Worm (Caenorhabditis elegans) whole organism, L3 larva: ENCODE data around the gene hda-2.

ENCODE experiments used
- R02D3.7 ChIP-seq: fragments of 150-350 bp; optimal IDR thresholded peaks from 2 replicates; lab custom pipeline; 2014; ENCODE audit warnings: missing biosample characterization, missing genetic modification characterization
- ZK546.5 ChIP-seq: sonication (generic microtip); optimal IDR thresholded peaks from 2 replicates; lab custom pipeline; 2017; ENCODE audit warnings: missing biosample characterization, missing genetic modification characterization
- aly-2 ChIP-seq: fragments of 150-350 bp; optimal IDR thresholded peaks from 2 replicates; lab custom pipeline; 2014; ENCODE audit warnings: missing biosample characterization, missing genetic modification characterization
- ama-1 ChIP-seq: fragments of 150-350 bp; optimal IDR thresholded peaks from 2 replicates; lab custom pipeline; 2018
- ceh-16 ChIP-seq: sonication (generic microtip); optimal IDR thresholded peaks from 2 replicates; lab custom pipeline; 2017; ENCODE audit warnings: missing biosample characterization, missing genetic modification characterization
- ceh-28 ChIP-seq: fragments of 150-350 bp; optimal IDR thresholded peaks from 2 replicates; lab custom pipeline; 2014; ENCODE audit warnings: missing biosample characterization, missing genetic modification reagents, missing genetic modification characterization
- ceh-82 ChIP-seq: fragments of 150-350 bp; optimal IDR thresholded peaks from 2 replicates; lab custom pipeline; 2014; ENCODE audit warnings: missing biosample characterization, missing genetic modification characterization
- ceh-9 ChIP-seq: sonication (generic microtip); optimal IDR thresholded peaks from 2 replicates; lab custom pipeline; 2018; ENCODE audit warnings: missing biosample characterization, missing genetic modification characterization
- daf-12 ChIP-seq: fragments of 150-350 bp; optimal IDR thresholded peaks from 2 replicates; lab custom pipeline; 2014; ENCODE audit warnings: missing biosample characterization, missing genetic modification reagents, missing genetic modification characterization
- egl-27 ChIP-seq: sonication (generic microtip); optimal IDR thresholded peaks from 4 replicates; lab custom pipeline; 2017; ENCODE audit warnings: missing biosample characterization, missing genetic modification reagents, missing genetic modification characterization
- egl-5 ChIP-seq: fragments of 150-350 bp; optimal IDR thresholded peaks from 2 replicates; lab custom pipeline; 2017; ENCODE audit warnings: missing biosample characterization, missing genetic modification reagents, missing genetic modification characterization, inconsistent platforms
- elt-1 ChIP-seq: fragments of 150-350 bp; optimal IDR thresholded peaks from 2 replicates; lab custom pipeline; 2014; ENCODE audit warnings: missing biosample characterization, missing genetic modification characterization
- elt-2 ChIP-seq: sonication (generic microtip); optimal IDR thresholded peaks from 2 replicates; lab custom pipeline; 2016; ENCODE audit warnings: missing genetic modification reagents, mild to moderate bottlenecking, missing genetic modification characterization, missing compliant biosample characterization
- elt-3 ChIP-seq, 3 experiments: fragments of 150-350 bp in 1 of 3; sonication (generic microtip) in 2 of 3; optimal IDR thresholded peaks; 2 replicates in 2 of 3; 4 replicates in 1 of 3; lab custom pipeline; 2014 to 2017; ENCODE audit warnings: missing biosample characterization in 3 of 3, missing genetic modification characterization in 3 of 3
- eor-1 ChIP-seq, 2 experiments: fragments of 150-350 bp; optimal IDR thresholded peaks; 2 replicates each; lab custom pipeline; 2014 to 2018; ENCODE audit warnings: missing biosample characterization in 2 of 2, missing genetic modification characterization in 2 of 2
- fkh-10 ChIP-seq: sonication (generic microtip); optimal IDR thresholded peaks from 2 replicates; lab custom pipeline; 2017; ENCODE audit warnings: missing biosample characterization, missing genetic modification reagents, missing genetic modification characterization
- fkh-2 ChIP-seq: fragments of 150-350 bp; optimal IDR thresholded peaks from 2 replicates; lab custom pipeline; 2014; ENCODE audit warnings: missing biosample characterization, missing genetic modification reagents, missing genetic modification characterization
- fos-1 ChIP-seq: fragments of 150-350 bp; optimal IDR thresholded peaks from 2 replicates; lab custom pipeline; 2014; ENCODE audit warnings: missing biosample characterization, missing genetic modification characterization
- hmg-11 ChIP-seq: sonication (generic microtip); optimal IDR thresholded peaks from 2 replicates; lab custom pipeline; 2016; ENCODE audit warnings: missing genetic modification characterization, missing compliant biosample characterization
- jun-1 ChIP-seq: fragments of 150-350 bp; optimal IDR thresholded peaks from 2 replicates; lab custom pipeline; 2014; ENCODE audit warnings: missing biosample characterization, missing genetic modification reagents, missing genetic modification characterization
- lin-15B ChIP-seq: fragments of 150-350 bp; optimal IDR thresholded peaks from 2 replicates; lab custom pipeline; 2014; ENCODE audit warnings: missing biosample characterization, missing genetic modification characterization
- lin-39 ChIP-seq: fragments of 150-350 bp; optimal IDR thresholded peaks from 2 replicates; lab custom pipeline; 2018; ENCODE audit warnings: missing biosample characterization, missing genetic modification reagents, missing genetic modification characterization
- lsy-12 ChIP-seq: sonication (generic microtip); optimal IDR thresholded peaks from 2 replicates; lab custom pipeline; 2016; ENCODE audit warnings: mild to moderate bottlenecking, missing genetic modification characterization, missing compliant biosample characterization
- mdl-1 ChIP-seq: fragments of 150-350 bp; optimal IDR thresholded peaks from 2 replicates; lab custom pipeline; 2014; ENCODE audit warnings: missing biosample characterization, missing genetic modification characterization
- mml-1 ChIP-seq: fragments of 150-350 bp; sonication (generic microtip); optimal IDR thresholded peaks from 3 replicates; lab custom pipeline; 2014; ENCODE audit warnings: missing biosample characterization, missing genetic modification characterization
- nfya-1 ChIP-seq: sonication (generic microtip); optimal IDR thresholded peaks from 2 replicates; lab custom pipeline; 2017; ENCODE audit warnings: missing genetic modification characterization, mild to moderate bottlenecking, missing compliant biosample characterization, antibody characterized with exemption, moderate library complexity; ENCODE audit not compliant: insufficient read depth
- nhr-11 ChIP-seq: fragments of 150-350 bp; optimal IDR thresholded peaks from 2 replicates; lab custom pipeline; 2014; ENCODE audit warnings: missing biosample characterization, missing genetic modification characterization
- nhr-12 ChIP-seq: fragments of 150-350 bp; optimal IDR thresholded peaks from 2 replicates; lab custom pipeline; 2014; ENCODE audit warnings: missing biosample characterization, missing genetic modification characterization
- nhr-23 ChIP-seq: fragments of 150-350 bp; optimal IDR thresholded peaks from 2 replicates; lab custom pipeline; 2014; ENCODE audit warnings: missing biosample characterization, missing genetic modification reagents, missing genetic modification characterization
- nhr-237 ChIP-seq: fragments of 150-350 bp; optimal IDR thresholded peaks from 2 replicates; lab custom pipeline; 2014; ENCODE audit warnings: missing biosample characterization, missing genetic modification characterization
- nhr-25 ChIP-seq: sonication (generic microtip); optimal IDR thresholded peaks from 2 replicates; lab custom pipeline; 2017; ENCODE audit warnings: missing biosample characterization, missing genetic modification characterization
- nhr-28 ChIP-seq: fragments of 150-350 bp; optimal IDR thresholded peaks from 2 replicates; lab custom pipeline; 2014; ENCODE audit warnings: missing biosample characterization, missing genetic modification characterization
- nhr-43 ChIP-seq: sonication (generic microtip); optimal IDR thresholded peaks from 2 replicates; lab custom pipeline; 2016; ENCODE audit warnings: mild to moderate bottlenecking, missing genetic modification characterization, missing compliant biosample characterization; ENCODE audit not compliant: poor library complexity, severe bottlenecking
- nhr-67 ChIP-seq: fragments of 150-350 bp; optimal IDR thresholded peaks from 2 replicates; lab custom pipeline; 2014; ENCODE audit warnings: missing biosample characterization, missing genetic modification characterization
- nhr-76 ChIP-seq: fragments of 150-350 bp; sonication (generic microtip); optimal IDR thresholded peaks from 5 replicates; lab custom pipeline; 2014; ENCODE audit warnings: missing biosample characterization, missing genetic modification characterization
- nhr-77 ChIP-seq: fragments of 150-350 bp; optimal IDR thresholded peaks from 2 replicates; lab custom pipeline; 2014; ENCODE audit warnings: missing biosample characterization, missing genetic modification characterization
- pha-4 ChIP-seq: fragments of 150-350 bp; optimal IDR thresholded peaks from 2 replicates; lab custom pipeline; 2014; ENCODE audit warnings: missing biosample characterization, missing genetic modification reagents, missing genetic modification characterization
- pqm-1 ChIP-seq: fragments of 150-350 bp; optimal IDR thresholded peaks from 2 replicates; lab custom pipeline; 2017; ENCODE audit warnings: missing biosample characterization, missing genetic modification characterization, inconsistent platforms
- sea-2 ChIP-seq: fragments of 150-350 bp; sonication (generic microtip); optimal IDR thresholded peaks from 4 replicates; lab custom pipeline; 2014; ENCODE audit warnings: missing biosample characterization, missing genetic modification reagents, missing genetic modification characterization
- skn-1 ChIP-seq: fragments of 150-350 bp; optimal IDR thresholded peaks from 2 replicates; lab custom pipeline; 2014; ENCODE audit warnings: missing biosample characterization, missing genetic modification characterization
- snpc-4 ChIP-seq: fragments of 150-350 bp; optimal IDR thresholded peaks from 2 replicates; lab custom pipeline; 2014; ENCODE audit warnings: missing biosample characterization, missing genetic modification characterization
- tbx-2 ChIP-seq: sonication (generic microtip); optimal IDR thresholded peaks from 2 replicates; lab custom pipeline; 2016; ENCODE audit warnings: mild to moderate bottlenecking, missing genetic modification characterization, missing compliant biosample characterization
- unc-39 ChIP-seq: sonication (generic microtip); optimal IDR thresholded peaks from 4 replicates; lab custom pipeline; 2017; ENCODE audit warnings: missing biosample characterization, missing genetic modification characterization
- unc-62 ChIP-seq: fragments of 150-350 bp; sonication (generic microtip); optimal IDR thresholded peaks from 4 replicates; lab custom pipeline; 2014; ENCODE audit warnings: missing biosample characterization, missing genetic modification reagents, missing genetic modification characterization
- zag-1 ChIP-seq: fragments of 150-350 bp; optimal IDR thresholded peaks from 2 replicates; lab custom pipeline; 2014; ENCODE audit warnings: missing biosample characterization, missing genetic modification characterization
- ztf-11 ChIP-seq: fragments of 150-350 bp; optimal IDR thresholded peaks from 2 replicates; lab custom pipeline; 2014; ENCODE audit warnings: missing biosample characterization, missing genetic modification characterization
- ztf-4 ChIP-seq: fragments of 150-350 bp; optimal IDR thresholded peaks from 2 replicates; lab custom pipeline; 2014; ENCODE audit warnings: missing biosample characterization, missing genetic modification characterization

Gene hda-2

DNA sequence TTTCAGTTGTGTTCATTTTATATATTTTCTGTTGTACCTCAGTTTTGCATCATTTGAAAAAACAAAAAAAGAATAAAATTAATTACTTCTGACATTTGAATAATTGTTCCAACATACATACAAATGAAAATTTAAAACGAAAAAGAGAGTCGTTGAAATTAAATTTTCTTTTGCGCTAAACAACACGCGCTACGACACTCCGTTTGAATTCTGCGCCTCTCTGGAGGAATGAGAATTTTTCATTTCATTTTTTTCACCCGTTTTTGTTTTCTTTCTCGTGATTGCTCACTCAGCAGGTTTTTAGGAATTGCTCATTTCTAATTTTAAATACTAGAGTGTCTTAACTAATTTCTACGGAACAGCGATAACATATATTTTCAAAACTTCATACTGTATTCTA is 19.3 kb upstream of the hda-2 start (continued):
- TF ChIP-seq unc-39 (tag; lab: Kevin White, UChicago) (no peak), nhr-23 (peak; percentile 28), ZK546.5 (no peak), zag-1 (tag; lab: Kevin White, UChicago) (no peak), mdl-1 (tag; lab: Kevin White, UChicago) (no peak), sea-2 (GFP tag; lab: Kevin White, UChicago) (no peak), lsy-12 (tag; lab: Kevin White, UChicago) (no peak), eor-1 (tag; optimal IDR thresholded peaks at IDR 0.05; lab: Kevin White, UChicago) (no peak), unc-62 (GFP tag; lab: Kevin White, UChicago) (no peak), R02D3.7 (tag; lab: Kevin White, UChicago) (no peak), egl-5 (peak; percentile 26), fkh-2 (tag; lab: Kevin White, UChicago) (no peak), nhr-67 (tag; lab: Kevin White, UChicago) (no peak), elt-2 (no peak), nhr-43 (tag; lab: Kevin White, UChicago) (no peak)

DNA sequence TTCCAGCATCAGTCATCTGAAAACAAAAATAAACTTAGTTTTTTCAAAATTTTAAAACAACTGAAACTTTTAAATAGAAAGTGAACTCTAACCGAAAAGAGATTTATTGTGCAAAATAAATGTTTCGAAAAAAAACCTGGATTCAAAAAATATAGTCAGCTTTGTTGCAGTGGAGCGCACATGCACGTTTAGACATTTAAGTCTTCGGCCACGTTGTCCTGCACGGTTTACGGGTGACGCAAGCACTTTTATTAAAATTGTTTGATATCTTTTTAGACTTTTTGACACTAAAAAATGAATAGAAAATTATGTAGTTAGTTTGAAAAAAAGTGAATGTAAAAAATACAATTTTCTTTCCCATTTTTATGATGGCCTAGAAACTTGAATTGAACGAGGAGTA is 17.1 kb upstream of the hda-2 start, which contains the start of the genes ubh-4 and algn-6:
Gene ubh-4, minus strand, starts transcription at position 182 of the 400 bp plus-strand sequence.
Gene algn-6, plus strand, starts transcription at position 387 of the 400 bp plus-strand sequence.
- TF ChIP-seq mml-1 (tag; lab: Kevin White, UChicago) (no peak), lsy-12 (tag; lab: Kevin White, UChicago) (no peak), jun-1 (tag; lab: Kevin White, UChicago) (no peak), R02D3.7 (tag; lab: Kevin White, UChicago) (no peak), nhr-43 (tag; lab: Kevin White, UChicago) (peak; percentile 75), sea-2 (GFP tag; lab: Kevin White, UChicago) (no peak), ceh-9 (tag; lab: Kevin White, UChicago) (no peak), lin-15B (tag; lab: Kevin White, UChicago) (peak; percentile 89), tbx-2 (no peak), nhr-28 (no peak), nhr-12 (tag; lab: Kevin White, UChicago) (no peak), fkh-10 (GFP tag; lab: Kevin White, UChicago) (no peak), nhr-76 (tag; lab: Kevin White, UChicago) (no peak), nhr-23 (peak; percentile 50), nfya-1 (tag; lab: Kevin White, UChicago) (peak; percentile 72), eor-1 (tag; optimal IDR thresholded peaks at IDR 0.05; lab: Kevin White, UChicago) (no peak), ZK546.5 (no peak), ama-1 (lab: Kevin White, UChicago) (no peak), ztf-4 (tag; lab: Kevin White, UChicago) (no peak), daf-12 (no peak), nhr-25 (peak; percentile 43), nhr-67 (tag; lab: Kevin White, UChicago) (no peak), elt-2 (peak; percentile 34), elt-3 (tag; optimal IDR thresholded peaks at IDR 0.05; lab: Kevin White, UChicago) (no peak), ceh-16 (tag; lab: Kevin White, UChicago) (no peak), skn-1 (tag; lab: Kevin White, UChicago) (no peak), nhr-77 (tag; lab: Kevin White, UChicago) (no peak), nhr-11 (tag; lab: Kevin White, UChicago) (no peak), unc-39 (tag; lab: Kevin White, UChicago) (no peak), snpc-4 (tag; lab: Kevin White, UChicago) (peak; percentile 75), pqm-1 (tag; lab: Kevin White, UChicago) (peak; percentile 15), fos-1 (no peak), ceh-82 (tag; lab: Kevin White, UChicago) (no peak), ceh-28 (tag; lab: Kevin White, UChicago) (no peak), zag-1 (tag; lab: Kevin White, UChicago) (no peak), fkh-2 (tag; lab: Kevin White, UChicago) (no peak), unc-62 (GFP tag; lab: Kevin White, UChicago) (no peak), nhr-237 (tag; lab: Kevin White, UChicago) (no peak), pha-4 (tag; lab: Kevin White, UChicago) (peak; percentile 78), ztf-11 (no peak), aly-2 (no peak), egl-27 (tag; lab: Kevin White, UChicago) (no peak), egl-5 (no peak), mdl-1 (tag; lab: Kevin White, UChicago) (no peak), hmg-11 (tag; lab: Kevin White, UChicago) (no peak), elt-1 (tag; lab: Kevin White, UChicago) (no peak), lin-39 (no peak)
